Worm (Caenorhabditis elegans): ENCODE measurements around the gene F32A5.8.
A peak's percentile ranks its signal among the peaks of the same experiment; 100 is the strongest.

DNA sequence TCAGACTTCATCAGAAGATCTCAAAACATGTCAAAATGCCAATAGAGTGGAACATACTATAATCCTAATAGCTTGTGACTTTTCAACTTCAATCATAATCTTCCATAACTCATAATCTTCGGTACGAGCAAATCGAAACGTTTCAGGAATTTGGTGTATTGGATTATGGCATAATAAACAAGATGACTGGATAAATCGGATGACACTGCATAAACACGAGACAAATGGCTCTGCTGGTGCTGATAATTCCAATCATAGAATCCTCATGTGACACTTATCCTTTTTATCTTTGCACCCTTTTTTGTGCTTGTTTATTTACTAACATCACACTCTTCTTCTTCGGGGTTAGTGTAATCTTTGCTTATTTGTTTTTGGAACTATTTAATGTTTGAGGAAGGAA, 27.2 kb downstream of the F32A5.8 start:
- TF ChIP-seq mdl-1 (tag; optimal IDR thresholded peaks at IDR 0.05) (no peak), nhr-11 (tag; optimal IDR thresholded peaks at IDR 0.05) (peak; percentile 16)
